Fruit fly (Drosophila melanogaster): ENCODE results near the gene CG31321.

dm6 chr3R:14310062-14310461, at the start of gene CG31321:
- TF ChIP-seq CG15710 (tag; optimal IDR thresholded peaks at IDR 0.05) (no peak), gl (tag; optimal IDR thresholded peaks at IDR 0.05) (no peak), rn (GFP tag; IDR thresholded peaks at IDR 0.05) (no peak), CG34367 (tag; optimal IDR thresholded peaks at IDR 0.05) (no peak), Pif1B (GFP tag; optimal IDR thresholded peaks at IDR 0.05) (no peak), Snoo (tag; optimal IDR thresholded peaks at IDR 0.05) (no peak), CG8301 (tag; optimal IDR thresholded peaks at IDR 0.05) (no peak), CG14655 (GFP tag; optimal IDR thresholded peaks at IDR 0.05) (no peak), CG4496 (GFP tag; IDR thresholded peaks at IDR 0.05) (no peak), CG32121 (GFP tag; IDR thresholded peaks at IDR 0.05) (no peak), D1 (tag; optimal IDR thresholded peaks at IDR 0.05) (no peak), EcR (GFP tag; optimal IDR thresholded peaks at IDR 0.05) (no peak)

Measured in whole organism, pupa.